Fruit fly (Drosophila melanogaster): ENCODE data around the gene CG15386.
A peak's percentile ranks its signal among the peaks of the same experiment; 100 is the strongest.

Gene CG15386

dm6 chr2L:2217067-2217684 is at the start of gene CG15386, which contains the start of the genes CG42371 and mio:
TSS of gene CG15386 (minus strand) at chr2L:2217246.
TSS of gene CG42371 (minus strand) at chr2L:2217246.
TSS of gene mio (plus strand) at chr2L:2217290.
- TF ChIP-seq noc (tag; optimal IDR thresholded peaks at IDR 0.05): peak; percentile 19

- no peak for TF ChIP-seq noc (tag; optimal IDR thresholded peaks at IDR 0.05)
Measured at dm6 chr2L:2265221-2265620, 48.2 kb upstream of the CG15386 start, which contains the start of gene CG34049. TSS of gene CG34049 (minus strand) at chr2L:2265321.

dm6 chr2L:2263142-2263541 is 46.1 kb upstream of the CG15386 start, which contains the start of gene CG4270:
TSS of gene CG4270 (plus strand) at chr2L:2263442.
- no peak for TF ChIP-seq noc (tag; optimal IDR thresholded peaks at IDR 0.05)

- no peak for TF ChIP-seq noc (tag; optimal IDR thresholded peaks at IDR 0.05)
Measured at dm6 chr2L:2254950-2255349, 37.9 kb upstream of the CG15386 start, which contains the start of gene Send1. TSS of gene Send1 (minus strand) at chr2L:2255050.

- no peak for TF ChIP-seq noc (tag; optimal IDR thresholded peaks at IDR 0.05)
Measured at dm6 chr2L:2252745-2253144, 35.7 kb upstream of the CG15386 start, which contains the start of gene CG17234. TSS of gene CG17234 (plus strand) at chr2L:2253045.

dm6 chr2L:2252241-2252640 is 35.2 kb upstream of the CG15386 start, which contains the start of gene CG17239:
TSS of gene CG17239 (minus strand) at chr2L:2252341.
- no peak for TF ChIP-seq noc (tag; optimal IDR thresholded peaks at IDR 0.05)

- no peak for TF ChIP-seq noc (tag; optimal IDR thresholded peaks at IDR 0.05)
Measured at dm6 chr2L:2251175-2251574, 34.1 kb upstream of the CG15386 start, which contains the start of gene Ser12. TSS of gene Ser12 (minus strand) at chr2L:2251275.

dm6 chr2L:2249578-2249977 is 32.5 kb upstream of the CG15386 start:
- no peak for TF ChIP-seq noc (tag; optimal IDR thresholded peaks at IDR 0.05)

dm6 chr2L:2242783-2243182 is 25.7 kb upstream of the CG15386 start:
- no peak for TF ChIP-seq noc (tag; optimal IDR thresholded peaks at IDR 0.05)

- TF ChIP-seq noc (tag; optimal IDR thresholded peaks at IDR 0.05): no peak
Measured at dm6 chr2L:2242139-2242538, 25.1 kb upstream of the CG15386 start, which contains the start of gene CG4267. TSS of gene CG4267 (plus strand) at chr2L:2242378.

dm6 chr2L:2240493-2240892 is 23.4 kb upstream of the CG15386 start, which contains the start of gene Tengl1:
TSS of gene Tengl1 (minus strand) at chr2L:2240593.
- TF ChIP-seq noc (tag; optimal IDR thresholded peaks at IDR 0.05): no peak

dm6 chr2L:2239284-2239683 is 22.2 kb upstream of the CG15386 start, which contains the start of gene Tengl2:
TSS of gene Tengl2 (minus strand) at chr2L:2239384.
- no peak for TF ChIP-seq noc (tag; optimal IDR thresholded peaks at IDR 0.05)

dm6 chr2L:2238151-2238550 is 21.1 kb upstream of the CG15386 start, which contains the start of gene Tengl3:
TSS of gene Tengl3 (minus strand) at chr2L:2238251.
- no peak for TF ChIP-seq noc (tag; optimal IDR thresholded peaks at IDR 0.05)

dm6 chr2L:2236722-2237121 is 19.7 kb upstream of the CG15386 start, which contains the start of gene Sec24CD:
TSS of gene Sec24CD (minus strand) at chr2L:2236844.
- TF ChIP-seq noc (tag; optimal IDR thresholded peaks at IDR 0.05): no peak

- peak; percentile 7 for TF ChIP-seq noc (tag; optimal IDR thresholded peaks at IDR 0.05)
Measured at dm6 chr2L:2228179-2228849, 11.3 kb upstream of the CG15386 start.

dm6 chr2L:2227316-2227715 is 10.3 kb upstream of the CG15386 start:
- peak; percentile 12 for TF ChIP-seq noc (tag; optimal IDR thresholded peaks at IDR 0.05)

All from whole organism, larva.